Fruit fly (Drosophila melanogaster) whole organism, adult: Measurements from ENCODE around the gene Sf3b3.

Source experiments
- CG11617 ChIP-seq: fragments of 200-800 bp; sonication (Bioruptor generic); optimal IDR thresholded peaks from 2 replicates; lab custom pipeline; 2017; ENCODE audit warnings: mild to moderate bottlenecking, missing biosample characterization, missing genetic modification reagents, missing genetic modification characterization
- CG12768 ChIP-seq: fragments of 200-800 bp; sonication (Bioruptor generic); optimal IDR thresholded peaks from 2 replicates; lab custom pipeline; 2017; ENCODE audit warnings: missing biosample characterization, missing genetic modification characterization, mild to moderate bottlenecking, moderate library complexity, missing genetic modification reagents
- CG7101 ChIP-seq: fragments of 200-800 bp; sonication (Bioruptor generic); optimal IDR thresholded peaks from 2 replicates; lab custom pipeline; 2018; ENCODE audit warnings: missing biosample characterization, mild to moderate bottlenecking, missing genetic modification characterization, moderate library complexity
- Crg-1 ChIP-seq: fragments of 200-800 bp; sonication (Bioruptor generic); optimal IDR thresholded peaks from 2 replicates; lab custom pipeline; 2016; ENCODE audit warnings: missing biosample characterization, missing genetic modification characterization
- Hr96 ChIP-seq: fragments of 200-800 bp; sonication (Bioruptor generic); optimal IDR thresholded peaks from 2 replicates; lab custom pipeline; 2016; ENCODE audit warnings: missing biosample characterization, missing genetic modification characterization
- bab1 ChIP-seq: fragments of 200-800 bp; sonication (Bioruptor generic); optimal IDR thresholded peaks from 3 replicates; lab custom pipeline; 2019; ENCODE audit warnings: missing biosample characterization, mild to moderate bottlenecking, missing genetic modification characterization, moderate library complexity
- cic ChIP-seq: fragments of 200-800 bp; sonication (Bioruptor generic); optimal IDR thresholded peaks from 2 replicates; lab custom pipeline; 2017; ENCODE audit warnings: missing biosample characterization, mild to moderate bottlenecking, missing genetic modification characterization, moderate library complexity
- kay ChIP-seq: fragments of 200-800 bp; sonication (Bioruptor generic); peaks from one replicate; lab custom pipeline; 2016; ENCODE audit warnings: missing biosample characterization, missing genetic modification characterization, borderline replicate concordance
- ovo ChIP-seq: fragments of 200-800 bp; sonication (Bioruptor generic); optimal IDR thresholded peaks from 2 replicates; lab custom pipeline; 2016; ENCODE audit warnings: missing biosample characterization, missing genetic modification characterization
- tj ChIP-seq: fragments of 200-800 bp; sonication (Bioruptor generic); optimal IDR thresholded peaks from 3 replicates; lab custom pipeline; 2017; ENCODE audit warnings: missing biosample characterization, mild to moderate bottlenecking, missing genetic modification characterization, moderate library complexity
- toe ChIP-seq: fragments of 200-800 bp; sonication (Bioruptor generic); optimal IDR thresholded peaks from 2 replicates; lab custom pipeline; 2016; ENCODE audit warnings: missing biosample characterization, missing genetic modification characterization

dm6 chr3L:818438-819138 is 14.6 kb downstream of the Sf3b3 start:
- TF ChIP-seq ovo (no peak), kay (GFP tag; lab: Kevin White, UChicago) (no peak), bab1 (GFP tag; lab: Kevin White, UChicago) (no peak), Hr96 (no peak), toe (GFP tag; lab: Kevin White, UChicago) (no peak), CG7101 (no peak), CG11617 (GFP tag; lab: Kevin White, UChicago) (no peak), tj (GFP tag; lab: Kevin White, UChicago) (no peak), cic (no peak), CG12768 (GFP tag; lab: Kevin White, UChicago) (no peak), Crg-1 (GFP tag; lab: Kevin White, UChicago) (no peak)
